Worm (Caenorhabditis elegans): ENCODE data around the gene srh-142.

- no peak for TF ChIP-seq ref-1 (GFP tag; conservative IDR thresholded peaks at IDR 0.05)
- no peak for TF ChIP-seq med-1 (GFP tag; optimal IDR thresholded peaks at IDR 0.05; ENCODE audit: insufficient read depth)
- TF ChIP-seq cog-1 (tag; optimal IDR thresholded peaks at IDR 0.05): no peak
- TF ChIP-seq flt-1 (GFP tag; IDR thresholded peaks at IDR 0.05): no peak
- no peak for TF ChIP-seq T22C8.4 (GFP tag; IDR thresholded peaks at IDR 0.05)
These were observed at the start of gene srh-142 for ce11 chrV:16460866-16461265.

Measured in whole organism, midembryonic.